Worm (Caenorhabditis elegans) whole organism, L1 larva: ENCODE data around the gene T24G10.2.

Experiments used
- Y116A8C.19 ChIP-seq: sonication (generic microtip); optimal IDR thresholded peaks from 2 replicates; lab custom pipeline; 2016; ENCODE audit warnings: missing compliant biosample characterization, missing genetic modification characterization, borderline replicate concordance
- aha-1 ChIP-seq: fragments of 150-350 bp; optimal IDR thresholded peaks from 2 replicates; lab custom pipeline; 2014; ENCODE audit warnings: missing biosample characterization, missing genetic modification characterization
- blmp-1 ChIP-seq: fragments of 150-350 bp; optimal IDR thresholded peaks from 2 replicates; lab custom pipeline; 2014; ENCODE audit warnings: missing biosample characterization, missing genetic modification characterization
- ceh-88 ChIP-seq: fragments of 200-800 bp; sonication (Bioruptor generic); IDR thresholded peaks from 2 replicates; pipeline ENCODE4 v1.3.6; 2022; ENCODE audit warnings: missing genetic modification characterization, missing compliant biosample characterization
- efl-1 ChIP-seq, 4 experiments: fragments of 150-350 bp; optimal IDR thresholded peaks in 3 of 4; peaks in 1 of 4; 1 replicate in 1 of 4; 2 replicates in 3 of 4; lab custom pipeline; 2014; ENCODE audit warnings: missing biosample characterization in 2 of 4, missing genetic modification characterization in 2 of 4, missing genetic modification reagents in 2 of 4
- elt-3 ChIP-seq, 6 experiments: fragments of 150-350 bp in 1 of 6; sonication (generic microtip); optimal IDR thresholded peaks; 2 replicates each; lab custom pipeline; 2017 to 2018; ENCODE audit warnings: missing biosample characterization in 6 of 6, missing genetic modification characterization in 6 of 6, inconsistent platforms in 1 of 6
- ets-5 ChIP-seq: fragments of 200-800 bp; sonication (Bioruptor generic); IDR thresholded peaks from 2 replicates; pipeline ENCODE4 v1.3.6; 2022; ENCODE audit warnings: missing genetic modification characterization, missing compliant biosample characterization
- fos-1 ChIP-seq: fragments of 150-350 bp; optimal IDR thresholded peaks from 2 replicates; lab custom pipeline; 2014; ENCODE audit warnings: missing biosample characterization, missing genetic modification characterization
- grh-1 ChIP-seq: fragments of 200-800 bp; sonication (Bioruptor generic); IDR thresholded peaks from 2 replicates; pipeline ENCODE4 v1.3.6; 2022; ENCODE audit warnings: missing genetic modification reagents, missing genetic modification characterization, missing compliant biosample characterization
- hpl-2 ChIP-seq: fragments of 150-350 bp; optimal IDR thresholded peaks from 2 replicates; lab custom pipeline; 2014; ENCODE audit warnings: missing biosample characterization, missing genetic modification reagents, missing genetic modification characterization
- irx-1 ChIP-seq: sonication (generic microtip); optimal IDR thresholded peaks from 2 replicates; lab custom pipeline; 2016; ENCODE audit warnings: missing genetic modification characterization, missing compliant biosample characterization
- isw-1 ChIP-seq: fragments of 200-800 bp; sonication (Bioruptor generic); IDR thresholded peaks from 2 replicates; pipeline ENCODE4 v1.3.6; 2022; ENCODE audit warnings: missing genetic modification characterization, missing compliant biosample characterization
- lin-13 ChIP-seq: fragments of 150-350 bp; optimal IDR thresholded peaks from 2 replicates; lab custom pipeline; 2014; ENCODE audit warnings: missing biosample characterization, missing genetic modification reagents, missing genetic modification characterization
- lin-14 ChIP-seq: fragments of 200-800 bp; sonication (Bioruptor generic); optimal IDR thresholded peaks from 2 replicates; lab custom pipeline; 2018; ENCODE audit warnings: mild to moderate bottlenecking, missing genetic modification characterization, moderate library complexity, missing compliant biosample characterization
- lin-15B ChIP-seq: fragments of 150-350 bp; sonication (generic microtip); optimal IDR thresholded peaks from 3 replicates; lab custom pipeline; 2014; ENCODE audit warnings: missing biosample characterization, missing genetic modification characterization
- lin-39 ChIP-seq: fragments of 150-350 bp; optimal IDR thresholded peaks from 2 replicates; lab custom pipeline; 2014; ENCODE audit warnings: missing biosample characterization, missing genetic modification reagents, missing genetic modification characterization
- lir-3 ChIP-seq: sonication (generic microtip); optimal IDR thresholded peaks from 2 replicates; lab custom pipeline; 2016; ENCODE audit warnings: mild to moderate bottlenecking, missing genetic modification characterization, moderate library complexity, missing compliant biosample characterization; ENCODE audit not compliant: poor library complexity
- mep-1 ChIP-seq: fragments of 150-350 bp; optimal IDR thresholded peaks from 2 replicates; lab custom pipeline; 2014; ENCODE audit warnings: missing biosample characterization, missing genetic modification characterization
- nhr-19 ChIP-seq: fragments of 200-800 bp; sonication (Bioruptor generic); conservative IDR thresholded peaks from 2 replicates; pipeline ENCODE4 v1.3.6; 2022; ENCODE audit warnings: missing genetic modification characterization, missing compliant biosample characterization
- nhr-20 ChIP-seq: sonication (generic microtip); optimal IDR thresholded peaks from 2 replicates; lab custom pipeline; 2016; ENCODE audit warnings: mild to moderate bottlenecking, missing genetic modification characterization, missing compliant biosample characterization
- nhr-47 ChIP-seq: sonication (generic microtip); optimal IDR thresholded peaks from 2 replicates; lab custom pipeline; 2016; ENCODE audit warnings: mild to moderate bottlenecking, missing genetic modification characterization, moderate library complexity, missing compliant biosample characterization
- nhr-71 ChIP-seq: sonication (generic microtip); optimal IDR thresholded peaks from 2 replicates; lab custom pipeline; 2016; ENCODE audit warnings: mild to moderate bottlenecking, missing genetic modification characterization, moderate library complexity, missing compliant biosample characterization
- nhr-77 ChIP-seq: fragments of 150-350 bp; optimal IDR thresholded peaks from 2 replicates; lab custom pipeline; 2014; ENCODE audit warnings: missing biosample characterization, missing genetic modification characterization
- nhr-85 ChIP-seq: sonication (generic microtip); peaks from one replicate; lab custom pipeline; 2016; ENCODE audit warnings: missing genetic modification characterization, inconsistent platforms, missing compliant biosample characterization
- nhr-90 ChIP-seq: sonication (generic microtip); optimal IDR thresholded peaks from 2 replicates; lab custom pipeline; 2016; ENCODE audit warnings: mild to moderate bottlenecking, missing genetic modification characterization, missing compliant biosample characterization; ENCODE audit not compliant: poor library complexity
- rnt-1 ChIP-seq: sonication (generic microtip); optimal IDR thresholded peaks from 2 replicates; lab custom pipeline; 2016; ENCODE audit warnings: mild to moderate bottlenecking, missing genetic modification characterization, moderate library complexity, missing compliant biosample characterization
- skn-1 ChIP-seq: fragments of 150-350 bp; optimal IDR thresholded peaks from 2 replicates; lab custom pipeline; 2014; ENCODE audit warnings: missing biosample characterization, missing genetic modification characterization
- snpc-4 ChIP-seq: fragments of 150-350 bp; optimal IDR thresholded peaks from 2 replicates; lab custom pipeline; 2014; ENCODE audit warnings: missing biosample characterization, missing genetic modification characterization
- snu-23 ChIP-seq: sonication (generic microtip); optimal IDR thresholded peaks from 2 replicates; lab custom pipeline; 2016; ENCODE audit warnings: missing genetic modification characterization, missing compliant biosample characterization
- sup-37 ChIP-seq: fragments of 200-800 bp; sonication (Bioruptor generic); optimal IDR thresholded peaks from 2 replicates; lab custom pipeline; 2018; ENCODE audit warnings: mild to moderate bottlenecking, missing genetic modification characterization, missing compliant biosample characterization
- tlp-1 ChIP-seq: fragments of 150-350 bp; optimal IDR thresholded peaks from 2 replicates; lab custom pipeline; 2014; ENCODE audit warnings: missing biosample characterization, missing genetic modification characterization
- xbp-1 ChIP-seq: sonication (generic microtip); optimal IDR thresholded peaks from 2 replicates; lab custom pipeline; 2016; ENCODE audit warnings: missing genetic modification characterization, missing compliant biosample characterization
- ztf-4 ChIP-seq: fragments of 150-350 bp; optimal IDR thresholded peaks from 2 replicates; lab custom pipeline; 2014; ENCODE audit warnings: missing biosample characterization, missing genetic modification characterization

The T24G10.2 gene

ce11 chrIII:5479493-5480167, 37.1 kb upstream of the T24G10.2 start:
- TF ChIP-seq ceh-88 (GFP tag; lab: Robert Waterston, UW) = no peak
- TF ChIP-seq efl-1 (optimal IDR thresholded peaks at IDR 0.05; lab: Kevin White, UChicago) = no peak
- TF ChIP-seq efl-1 (GFP tag; optimal IDR thresholded peaks at IDR 0.05 in 1 of 2; lab: Kevin White, UChicago) = peak in 1 of 2 experiments; percentile 83
- TF ChIP-seq nhr-77 (tag; lab: Kevin White, UChicago) = no peak
- TF ChIP-seq isw-1 (GFP tag; lab: Robert Waterston, UW) = no peak
- TF ChIP-seq nhr-19 (GFP tag; lab: Robert Waterston, UW) = no peak

ce11 chrIII:5478824-5479368, 36.3 kb upstream of the T24G10.2 start, which contains the start of the genes R02F2.6 and R02F2.5:
R02F2.6 (minus strand) TSS chrIII:5478924.
R02F2.5 (plus strand) TSS chrIII:5479318.
- TF ChIP-seq snpc-4 (tag; lab: Kevin White, UChicago) = no peak
- no peak for TF ChIP-seq sup-37 (GFP tag; lab: Kevin White, UChicago)
- no peak for TF ChIP-seq xbp-1 (tag; lab: Kevin White, UChicago)
- no peak for TF ChIP-seq irx-1
- no peak for TF ChIP-seq skn-1 (tag; lab: Kevin White, UChicago)
- no peak for TF ChIP-seq rnt-1 (tag; lab: Kevin White, UChicago)
- TF ChIP-seq lin-39 = no peak
- no peak for TF ChIP-seq efl-1 (optimal IDR thresholded peaks at IDR 0.05; lab: Kevin White, UChicago)
- TF ChIP-seq efl-1 (GFP tag; optimal IDR thresholded peaks at IDR 0.05 in 1 of 2; lab: Kevin White, UChicago) = no peak
- no peak for TF ChIP-seq nhr-77 (tag; lab: Kevin White, UChicago)
- no peak for TF ChIP-seq ztf-4 (tag; lab: Kevin White, UChicago)
- TF ChIP-seq nhr-19 (GFP tag; lab: Robert Waterston, UW) = no peak
- TF ChIP-seq Y116A8C.19 (tag; lab: Kevin White, UChicago) = no peak
- no peak for TF ChIP-seq lir-3 (tag; lab: Kevin White, UChicago)
- no peak for TF ChIP-seq ets-5
- no peak for TF ChIP-seq snu-23 (GFP tag; lab: Kevin White, UChicago)
- no peak for TF ChIP-seq tlp-1
- TF ChIP-seq lin-15B = no peak
- TF ChIP-seq aha-1 (tag; lab: Kevin White, UChicago) = no peak
- TF ChIP-seq fos-1 (tag; lab: Kevin White, UChicago) = no peak
- TF ChIP-seq, all 84 proteins: peak for 0

ce11 chrIII:5478011-5478410, 35.5 kb upstream of the T24G10.2 start, which contains the start of gene R02F2.10:
R02F2.10 (plus strand) TSS chrIII:5478311.
- TF ChIP-seq aha-1 (tag; lab: Kevin White, UChicago) (no peak), ceh-88 (GFP tag; lab: Robert Waterston, UW) (no peak)

- TF ChIP-seq hpl-2 (GFP tag; lab: Kevin White, UChicago) (no peak), lin-13 (no peak), blmp-1 (tag; lab: Kevin White, UChicago) (peak; percentile 34)
Measured at ce11 chrIII:5474176-5474575, 31.6 kb upstream of the T24G10.2 start, which contains the start of gene lon-1. lon-1 (plus strand) TSS chrIII:5474476.

ce11 chrIII:5472693-5473092, 30.1 kb upstream of the T24G10.2 start:
- TF ChIP-seq nhr-85 (tag; lab: Kevin White, UChicago) (peak; percentile 89), nhr-19 (GFP tag; lab: Robert Waterston, UW) (0 out of 2 replicates have a peak, but pooled peaks have one; percentile 8), nhr-71 (tag; lab: Kevin White, UChicago) (peak; percentile 61), elt-3 (tag; optimal IDR thresholded peaks at IDR 0.05; lab: Kevin White, UChicago) (peak in 5 of 6 experiments; percentile 60 to 87 (median 76)), lin-15B (no peak), nhr-47 (no peak), blmp-1 (tag; lab: Kevin White, UChicago) (peak; percentile 90), snu-23 (GFP tag; lab: Kevin White, UChicago) (peak; percentile 51), nhr-90 (tag; lab: Kevin White, UChicago) (peak; percentile 54), snpc-4 (tag; lab: Kevin White, UChicago) (no peak), rnt-1 (tag; lab: Kevin White, UChicago) (no peak), lin-14 (GFP tag; lab: Kevin White, UChicago) (peak; percentile 87), grh-1 (GFP tag; lab: Robert Waterston, UW) (peak; percentile 49; the same call in 1 of the 2 replicates), nhr-20 (peak; percentile 59), mep-1 (tag; lab: Kevin White, UChicago) (peak; percentile 14)
